Fruit fly (Drosophila melanogaster) whole organism: ENCODE results near the gene CG13917.

Experiments
- CG8478 ChIP-seq: fragments of >200 bp; optimal IDR thresholded peaks from 2 replicates; lab custom pipeline; 2018; ENCODE audit warnings: inconsistent platforms
- Dll ChIP-seq: fragments of >200 bp; optimal IDR thresholded peaks from 2 replicates; lab custom pipeline; 2017
- EcR ChIP-seq, 2 experiments: fragments of >200 bp; optimal IDR thresholded peaks; 2 replicates each; lab custom pipeline; 2017; ENCODE audit warnings: missing biosample characterization in 2 of 2, missing genetic modification characterization in 2 of 2, missing genetic modification reagents in 2 of 2
- pan ChIP-seq: fragments of >200 bp; optimal IDR thresholded peaks from 2 replicates; lab custom pipeline; 2017
- psq ChIP-seq: fragments of >200 bp; optimal IDR thresholded peaks from 2 replicates; lab custom pipeline; 2017
- usp ChIP-seq: fragments of >200 bp; optimal IDR thresholded peaks from 2 replicates; lab custom pipeline; 2017; ENCODE audit warnings: missing biosample characterization, missing genetic modification characterization, mixed read lengths

The CG13917 gene

dm6 chr3L:1628176-1628866, 51.8 kb downstream of the CG13917 start, which contains the start of gene CG13928:
Gene CG13928, minus strand, starts transcription at chr3L:1628377.
- TF ChIP-seq CG8478 (lab: Kevin White, UChicago) (no peak), psq (lab: Kevin White, UChicago) (no peak), EcR (GFP tag; optimal IDR thresholded peaks at IDR 0.05; lab: Kevin White, UChicago) (no peak), Dll (lab: Kevin White, UChicago) (no peak), usp (GFP tag; lab: Kevin White, UChicago) (no peak), pan (lab: Kevin White, UChicago) (no peak)

- TF ChIP-seq pan (lab: Kevin White, UChicago) (no peak), Dll (lab: Kevin White, UChicago) (no peak), usp (GFP tag; lab: Kevin White, UChicago) (no peak), CG8478 (lab: Kevin White, UChicago) (no peak), EcR (GFP tag; optimal IDR thresholded peaks at IDR 0.05; lab: Kevin White, UChicago) (no peak), psq (lab: Kevin White, UChicago) (no peak)
These were observed 52.7 kb downstream of the CG13917 start, which contains the start of gene GC for dm6 chr3L:1629064-1629777. Gene GC, minus strand, starts transcription at chr3L:1629301.

dm6 chr3L:1636886-1637285, 60.4 kb downstream of the CG13917 start:
- TF ChIP-seq EcR (GFP tag; optimal IDR thresholded peaks at IDR 0.05; lab: Kevin White, UChicago) (no peak), usp (GFP tag; lab: Kevin White, UChicago) (no peak), Dll (lab: Kevin White, UChicago) (no peak), psq (lab: Kevin White, UChicago) (no peak), pan (lab: Kevin White, UChicago) (no peak), CG8478 (lab: Kevin White, UChicago) (no peak)

- TF ChIP-seq pan (lab: Kevin White, UChicago) (no peak), Dll (lab: Kevin White, UChicago) (no peak), CG8478 (lab: Kevin White, UChicago) (no peak), usp (GFP tag; lab: Kevin White, UChicago) (no peak), EcR (GFP tag; optimal IDR thresholded peaks at IDR 0.05; lab: Kevin White, UChicago) (no peak)
These were observed 61.2 kb downstream of the CG13917 start, which contains the start of gene nSyb for dm6 chr3L:1637652-1638051. Gene nSyb, minus strand, starts transcription at chr3L:1637752.

- TF ChIP-seq pan (lab: Kevin White, UChicago), result no peak
- no peak for TF ChIP-seq usp (GFP tag; lab: Kevin White, UChicago)
- TF ChIP-seq EcR (GFP tag; optimal IDR thresholded peaks at IDR 0.05; lab: Kevin White, UChicago), result no peak
- TF ChIP-seq CG8478 (lab: Kevin White, UChicago), result no peak
- TF ChIP-seq Dll (lab: Kevin White, UChicago), result no peak
- no peak for TF ChIP-seq psq (lab: Kevin White, UChicago)
These were observed 62.8 kb downstream of the CG13917 start, which contains the start of the genes Mettl2 and Bgb for dm6 chr3L:1639185-1639812. Gene Mettl2, minus strand, starts transcription at chr3L:1639235. Gene Bgb, plus strand, starts transcription at chr3L:1639711.

dm6 chr3L:1644920-1645567, 68.5 kb downstream of the CG13917 start, which contains the start of the genes alphaCOP and CG13919:
Gene alphaCOP, minus strand, starts transcription at chr3L:1645199.
Gene CG13919, plus strand, starts transcription at chr3L:1645467.
- no peak for TF ChIP-seq psq (lab: Kevin White, UChicago)
- no peak for TF ChIP-seq CG8478 (lab: Kevin White, UChicago)
- no peak for TF ChIP-seq pan (lab: Kevin White, UChicago)
- TF ChIP-seq usp (GFP tag; lab: Kevin White, UChicago), result no peak
- no peak for TF ChIP-seq EcR (GFP tag; optimal IDR thresholded peaks at IDR 0.05; lab: Kevin White, UChicago)
- no peak for TF ChIP-seq Dll (lab: Kevin White, UChicago)

- TF ChIP-seq CG8478 (lab: Kevin White, UChicago) (no peak), psq (lab: Kevin White, UChicago) (no peak), pan (lab: Kevin White, UChicago) (no peak)
These were observed 70.9 kb downstream of the CG13917 start, which contains the start of the genes CG17249 and Bro for dm6 chr3L:1647276-1647919. Gene CG17249, minus strand, starts transcription at chr3L:1647464. Gene Bro, plus strand, starts transcription at chr3L:1647869.

- TF ChIP-seq Dll (lab: Kevin White, UChicago) (no peak), pan (lab: Kevin White, UChicago) (no peak), psq (lab: Kevin White, UChicago) (no peak), EcR (GFP tag; optimal IDR thresholded peaks at IDR 0.05; lab: Kevin White, UChicago) (no peak), CG8478 (lab: Kevin White, UChicago) (no peak), usp (GFP tag; lab: Kevin White, UChicago) (no peak)
These were observed 72.3 kb downstream of the CG13917 start, which contains the start of gene CG13920 for dm6 chr3L:1648690-1649355. Gene CG13920, plus strand, starts transcription at chr3L:1648944.

dm6 chr3L:1649363-1649762, 72.9 kb downstream of the CG13917 start:
- TF ChIP-seq CG8478 (lab: Kevin White, UChicago) (no peak), pan (lab: Kevin White, UChicago) (no peak), usp (GFP tag; lab: Kevin White, UChicago) (no peak), Dll (lab: Kevin White, UChicago) (no peak), psq (lab: Kevin White, UChicago) (no peak), EcR (GFP tag; optimal IDR thresholded peaks at IDR 0.05; lab: Kevin White, UChicago) (no peak)
